Fruit fly (Drosophila melanogaster) whole organism, embryonic: ENCODE results near the gene CG13601.

ENCODE experiments used
- Adf1 ChIP-seq: fragments of 200-800 bp; sonication (Bioruptor generic); IDR thresholded peaks from 2 replicates; pipeline ENCODE4 v1.3.6; 2022; ENCODE audit warnings: missing biosample characterization, missing genetic modification characterization
- CG1024 ChIP-seq: fragments of 200-800 bp; sonication (Bioruptor generic); IDR thresholded peaks from 2 replicates; pipeline ENCODE4 v1.3.6; 2022; ENCODE audit warnings: missing biosample characterization, missing genetic modification characterization
- CG11247 ChIP-seq: fragments of 200-800 bp; sonication (Bioruptor generic); IDR thresholded peaks from 2 replicates; pipeline ENCODE4 v1.3.6; 2022; ENCODE audit warnings: missing biosample characterization, missing genetic modification characterization
- CG11504 ChIP-seq: fragments of 200-800 bp; sonication (Bioruptor generic); optimal IDR thresholded peaks from 3 replicates; lab custom pipeline; 2019; ENCODE audit warnings: missing biosample characterization, mild to moderate bottlenecking, missing genetic modification characterization, moderate library complexity
- CG11695 ChIP-seq: fragments of 200-800 bp; sonication (Bioruptor generic); IDR thresholded peaks from 3 replicates; pipeline ENCODE4 v1.3.6; 2022; ENCODE audit warnings: missing biosample characterization, missing genetic modification characterization
- CG13775 ChIP-seq: fragments of 200-800 bp; sonication (Bioruptor generic); optimal IDR thresholded peaks from 3 replicates; lab custom pipeline; 2017; ENCODE audit warnings: missing biosample characterization, mild to moderate bottlenecking, missing genetic modification characterization
- CG15514 ChIP-seq: fragments of 200-800 bp; sonication (Bioruptor generic); optimal IDR thresholded peaks from 3 replicates; lab custom pipeline; 2017; ENCODE audit warnings: missing biosample characterization, missing genetic modification characterization, mild to moderate bottlenecking, moderate library complexity, missing genetic modification reagents
- CG17385 ChIP-seq: fragments of 200-800 bp; sonication (Bioruptor generic); optimal IDR thresholded peaks from 3 replicates; lab custom pipeline; 2018; ENCODE audit warnings: missing biosample characterization, mild to moderate bottlenecking, missing genetic modification characterization
- CG2678 ChIP-seq: fragments of 200-800 bp; sonication (Bioruptor generic); optimal IDR thresholded peaks from 3 replicates; lab custom pipeline; 2019; ENCODE audit warnings: missing biosample characterization, mild to moderate bottlenecking, missing genetic modification characterization, moderate library complexity
- CG32772 ChIP-seq: fragments of 200-800 bp; sonication (Bioruptor generic); IDR thresholded peaks from 2 replicates; pipeline ENCODE4 v1.3.6; 2022; ENCODE audit warnings: missing biosample characterization, missing genetic modification characterization
- CG3281 ChIP-seq: fragments of 200-800 bp; sonication (Bioruptor generic); optimal IDR thresholded peaks from 3 replicates; lab custom pipeline; 2017; ENCODE audit warnings: missing biosample characterization, mild to moderate bottlenecking, missing genetic modification characterization
- CG5953 ChIP-seq: fragments of 200-800 bp; sonication (Bioruptor generic); IDR thresholded peaks from 2 replicates; pipeline ENCODE4 v1.3.6; 2022; ENCODE audit warnings: missing biosample characterization, missing genetic modification characterization
- CG7357 ChIP-seq: fragments of 200-800 bp; sonication (Bioruptor generic); IDR thresholded peaks from 3 replicates; pipeline ENCODE4 v1.3.6; 2022; ENCODE audit warnings: missing biosample characterization, missing genetic modification characterization
- CG7745 ChIP-seq: fragments of 200-800 bp; sonication (Bioruptor generic); optimal IDR thresholded peaks from 2 replicates; lab custom pipeline; 2018; ENCODE audit warnings: missing biosample characterization, mild to moderate bottlenecking, missing genetic modification characterization, moderate library complexity
- CG8765 ChIP-seq: fragments of 200-800 bp; sonication (Bioruptor generic); IDR thresholded peaks from 2 replicates; pipeline ENCODE4 v1.3.6; 2022; ENCODE audit warnings: missing biosample characterization, missing genetic modification characterization
- CG8924 ChIP-seq: fragments of 200-800 bp; optimal IDR thresholded peaks from 3 replicates; lab custom pipeline; 2019; ENCODE audit warnings: missing biosample characterization, mild to moderate bottlenecking, missing genetic modification characterization, moderate library complexity
- CG9876 ChIP-seq: fragments of 200-800 bp; sonication (Bioruptor generic); optimal IDR thresholded peaks from 2 replicates; lab custom pipeline; 2016; ENCODE audit warnings: missing biosample characterization, missing genetic modification characterization
- CG9932 ChIP-seq: fragments of 200-800 bp; sonication (Bioruptor generic); IDR thresholded peaks from 2 replicates; pipeline ENCODE4 v1.3.6; 2022; ENCODE audit warnings: missing biosample characterization, missing genetic modification characterization
- CHES-1-like ChIP-seq: fragments of 200-800 bp; sonication (Bioruptor generic); optimal IDR thresholded peaks from 2 replicates; lab custom pipeline; 2016; ENCODE audit warnings: missing biosample characterization, missing genetic modification characterization
- Dip2 ChIP-seq: fragments of 200-800 bp; sonication (Bioruptor generic); IDR thresholded peaks from 2 replicates; pipeline ENCODE4 v1.3.6; 2022; ENCODE audit warnings: missing biosample characterization, missing genetic modification characterization
- Ets97D ChIP-seq: fragments of 200-800 bp; sonication (Bioruptor generic); optimal IDR thresholded peaks from 3 replicates; lab custom pipeline; 2016; ENCODE audit warnings: missing biosample characterization, missing genetic modification characterization
- HmgD ChIP-seq: fragments of 200-800 bp; sonication (Bioruptor generic); optimal IDR thresholded peaks from 3 replicates; lab custom pipeline; 2016; ENCODE audit warnings: missing biosample characterization, missing genetic modification characterization
- Hr39 ChIP-seq: fragments of >200 bp; optimal IDR thresholded peaks from 2 replicates; lab custom pipeline; 2017
- Jarid2 ChIP-seq: fragments of 200-800 bp; sonication (Bioruptor generic); optimal IDR thresholded peaks from 3 replicates; lab custom pipeline; 2017; ENCODE audit warnings: mild to moderate bottlenecking, missing biosample characterization, missing genetic modification reagents, missing genetic modification characterization
- Mad ChIP-seq: fragments of 200-800 bp; sonication (Bioruptor generic); optimal IDR thresholded peaks from 2 replicates; lab custom pipeline; 2016; ENCODE audit warnings: missing biosample characterization, missing genetic modification characterization
- Poxn ChIP-seq: fragments of 200-800 bp; sonication (Bioruptor generic); IDR thresholded peaks from 2 replicates; pipeline ENCODE4 v1.3.6; 2022; ENCODE audit warnings: missing biosample characterization, missing genetic modification characterization
- Xbp1 ChIP-seq: fragments of 200-800 bp; sonication (Bioruptor generic); optimal IDR thresholded peaks from 3 replicates; lab custom pipeline; 2016; ENCODE audit warnings: missing biosample characterization, mild to moderate bottlenecking, missing genetic modification characterization
- Xrp1 ChIP-seq: fragments of 200-800 bp; sonication (Bioruptor generic); IDR thresholded peaks from 2 replicates; pipeline ENCODE4 v1.3.6; 2022; ENCODE audit warnings: missing biosample characterization, missing genetic modification characterization
- ac ChIP-seq: fragments of 200-800 bp; sonication (Bioruptor generic); optimal IDR thresholded peaks from 3 replicates; lab custom pipeline; 2017; ENCODE audit warnings: missing biosample characterization, mild to moderate bottlenecking, missing genetic modification characterization
- al ChIP-seq: fragments of 200-800 bp; sonication (Bioruptor generic); IDR thresholded peaks from 2 replicates; pipeline ENCODE4 v1.3.6; 2022; ENCODE audit warnings: missing biosample characterization, missing genetic modification characterization
- az2 ChIP-seq: fragments of 200-800 bp; sonication (Bioruptor generic); optimal IDR thresholded peaks from 3 replicates; lab custom pipeline; 2016; ENCODE audit warnings: missing biosample characterization, missing genetic modification characterization
- bowl ChIP-seq: fragments of 200-800 bp; sonication (Bioruptor generic); IDR thresholded peaks from 2 replicates; pipeline ENCODE4 v1.3.6; 2022; ENCODE audit warnings: missing biosample characterization, missing genetic modification characterization
- bsh ChIP-seq, 2 experiments: fragments of 200-800 bp; sonication (Bioruptor generic); optimal IDR thresholded peaks; 2 replicates each; lab custom pipeline; 2017 to 2018; ENCODE audit warnings: mild to moderate bottlenecking in 2 of 2, missing biosample characterization in 2 of 2, missing genetic modification characterization in 2 of 2, moderate library complexity in 1 of 2
- cato ChIP-seq: fragments of 200-800 bp; sonication (Bioruptor generic); optimal IDR thresholded peaks from 2 replicates; lab custom pipeline; 2016; ENCODE audit warnings: missing biosample characterization, missing genetic modification characterization, borderline replicate concordance
- ci ChIP-seq: fragments of 200-800 bp; sonication (Bioruptor generic); IDR thresholded peaks from 3 replicates; pipeline ENCODE4 v1.3.6; 2022; ENCODE audit warnings: missing biosample characterization, missing genetic modification characterization
- da ChIP-seq: fragments of 200-800 bp; sonication (Bioruptor generic); optimal IDR thresholded peaks from 2 replicates; lab custom pipeline; 2016; ENCODE audit warnings: missing biosample characterization, missing genetic modification characterization
- emc ChIP-seq: fragments of 200-800 bp; sonication (Bioruptor generic); optimal IDR thresholded peaks from 2 replicates; lab custom pipeline; 2016; ENCODE audit warnings: missing biosample characterization, missing genetic modification characterization
- grau ChIP-seq: fragments of 200-800 bp; optimal IDR thresholded peaks from 3 replicates; lab custom pipeline; 2019; ENCODE audit warnings: missing biosample characterization, mild to moderate bottlenecking, missing genetic modification characterization, moderate library complexity
- gsb ChIP-seq: fragments of 200-800 bp; sonication (Bioruptor generic); IDR thresholded peaks from 2 replicates; pipeline ENCODE4 v1.3.6; 2022; ENCODE audit warnings: missing biosample characterization, missing genetic modification characterization
- ham ChIP-seq: fragments of 200-800 bp; sonication (Bioruptor generic); IDR thresholded peaks from 2 replicates; pipeline ENCODE4 v1.3.6; 2022; ENCODE audit warnings: missing biosample characterization, missing genetic modification characterization
- hbn ChIP-seq: fragments of 200-800 bp; sonication (Bioruptor generic); IDR thresholded peaks from 2 replicates; pipeline ENCODE4 v1.3.6; 2022; ENCODE audit warnings: missing biosample characterization, missing genetic modification characterization; ENCODE audit not compliant: partially characterized antibody
- ken ChIP-seq: fragments of 200-800 bp; sonication (Bioruptor generic); IDR thresholded peaks from 3 replicates; pipeline ENCODE4 v1.3.6; 2022; ENCODE audit warnings: missing biosample characterization, missing genetic modification characterization
- lab ChIP-seq: fragments of 200-800 bp; sonication (Bioruptor generic); optimal IDR thresholded peaks from 3 replicates; lab custom pipeline; 2017; ENCODE audit warnings: missing biosample characterization, missing genetic modification characterization, mild to moderate bottlenecking, moderate library complexity, missing genetic modification reagents
- lmd ChIP-seq: fragments of 200-800 bp; sonication (Bioruptor generic); IDR thresholded peaks from 2 replicates; pipeline ENCODE4 v1.3.6; 2022; ENCODE audit warnings: missing biosample characterization, missing genetic modification characterization
- nerfin-2 ChIP-seq: fragments of 200-800 bp; sonication (Bioruptor generic); IDR thresholded peaks from 2 replicates; pipeline ENCODE4 v1.3.6; 2022; ENCODE audit warnings: missing biosample characterization, missing genetic modification characterization; ENCODE audit not compliant: partially characterized antibody
- odd ChIP-seq: fragments of 200-800 bp; sonication (Bioruptor generic); optimal IDR thresholded peaks from 2 replicates; lab custom pipeline; 2017; ENCODE audit warnings: missing biosample characterization, mild to moderate bottlenecking, missing genetic modification characterization
- onecut ChIP-seq: fragments of 200-800 bp; sonication (Bioruptor generic); IDR thresholded peaks from 2 replicates; pipeline ENCODE4 v1.3.6; 2022; ENCODE audit warnings: missing biosample characterization, missing genetic modification characterization
- p53 ChIP-seq: fragments of 200-800 bp; sonication (Bioruptor generic); optimal IDR thresholded peaks from 2 replicates; lab custom pipeline; 2016; ENCODE audit warnings: missing biosample characterization, missing genetic modification characterization
- pros ChIP-seq: fragments of 200-800 bp; sonication (Bioruptor generic); optimal IDR thresholded peaks from 3 replicates; lab custom pipeline; 2019; ENCODE audit warnings: missing biosample characterization, mild to moderate bottlenecking, missing genetic modification characterization, moderate library complexity
- sens ChIP-seq: fragments of 200-800 bp; sonication (Bioruptor generic); peaks from one replicate; lab custom pipeline; 2016; ENCODE audit warnings: missing biosample characterization, missing genetic modification characterization
- seq ChIP-seq: fragments of 200-800 bp; sonication (Bioruptor generic); IDR thresholded peaks from 2 replicates; pipeline ENCODE4 v1.3.6; 2022; ENCODE audit warnings: missing biosample characterization, missing genetic modification characterization
- sima ChIP-seq: fragments of 200-800 bp; sonication (Bioruptor generic); optimal IDR thresholded peaks from 2 replicates; lab custom pipeline; 2016; ENCODE audit warnings: missing biosample characterization, missing genetic modification characterization
- tgo ChIP-seq: fragments of 200-800 bp; sonication (Bioruptor generic); IDR thresholded peaks from 3 replicates; pipeline ENCODE4 v1.3.6; 2022; ENCODE audit warnings: missing biosample characterization, missing genetic modification characterization

CG13601 gene

dm6 chr3R:23890886-23891285 is 36.5 kb downstream of the CG13601 start, which contains the start of gene TfIIA-S (continued):
- TF ChIP-seq ci (no peak), lmd (GFP tag; lab: Robert Waterston, UW) (no peak), az2 (peak; percentile 65), CG1024 (GFP tag; lab: Robert Waterston, UW) (no peak), CG15514 (GFP tag; lab: Kevin White, UChicago) (peak; percentile 92), CG5953 (GFP tag; lab: Robert Waterston, UW) (no peak), lab (GFP tag; lab: Kevin White, UChicago) (peak; percentile 91), CG8924 (peak; percentile 43), CG11504 (tag; lab: Kevin White, UChicago) (no peak), gsb (GFP tag; lab: Robert Waterston, UW) (no peak), sens (GFP tag; lab: Kevin White, UChicago) (peak; percentile 90), emc (GFP tag; lab: Kevin White, UChicago) (peak; percentile 66), HmgD (peak; percentile 93), Adf1 (GFP tag; lab: Robert Waterston, UW) (no peak), CG3281 (GFP tag; lab: Kevin White, UChicago) (peak; percentile 71), Mad (GFP tag; lab: Kevin White, UChicago) (peak; percentile 80), CG8765 (GFP tag; lab: Robert Waterston, UW) (no peak), da (GFP tag; lab: Kevin White, UChicago) (peak; percentile 10), seq (no peak), CG13775 (peak; percentile 59), CG7745 (tag; lab: Kevin White, UChicago) (no peak), tgo (GFP tag; lab: Robert Waterston, UW) (no peak), CG9932 (no peak), CG17385 (GFP tag; lab: Kevin White, UChicago) (peak; percentile 55), bsh (GFP tag; optimal IDR thresholded peaks at IDR 0.05; lab: Kevin White, UChicago) (peak in 1 of 2 experiments; percentile 49), p53 (GFP tag; lab: Kevin White, UChicago) (peak; percentile 94), odd (GFP tag; lab: Kevin White, UChicago) (no peak), nerfin-2 (GFP tag; lab: Robert Waterston, UW) (no peak), Ets97D (GFP tag; lab: Kevin White, UChicago) (peak; percentile 95), cato (GFP tag; lab: Kevin White, UChicago) (peak; percentile 30), Poxn (GFP tag; lab: Robert Waterston, UW) (no peak), onecut (GFP tag; lab: Robert Waterston, UW) (peak; percentile 38; the same call in 1 of the 2 replicates), ken (GFP tag; lab: Robert Waterston, UW) (no peak), CG7357 (GFP tag; lab: Robert Waterston, UW) (no peak), ham (GFP tag; lab: Robert Waterston, UW) (no peak), al (GFP tag; lab: Robert Waterston, UW) (no peak), Jarid2 (peak; percentile 60), pros (GFP tag; lab: Kevin White, UChicago) (no peak), sima (GFP tag; lab: Kevin White, UChicago) (peak; percentile 57), Xbp1 (GFP tag; lab: Kevin White, UChicago) (peak; percentile 90), CG9876 (GFP tag; lab: Kevin White, UChicago) (peak; percentile 80), grau (peak; percentile 63), CG11247 (GFP tag; lab: Robert Waterston, UW) (no peak), bowl (GFP tag; lab: Robert Waterston, UW) (no peak), CG2678 (tag; lab: Kevin White, UChicago) (no peak), Dip2 (GFP tag; lab: Robert Waterston, UW) (no peak), CG32772 (GFP tag; lab: Robert Waterston, UW) (no peak), ac (GFP tag; lab: Kevin White, UChicago) (no peak), CG11695 (GFP tag; lab: Robert Waterston, UW) (no peak), Hr39 (peak; percentile 17), Xrp1 (GFP tag; lab: Robert Waterston, UW) (no peak), hbn (GFP tag; lab: Robert Waterston, UW) (no peak), CHES-1-like (peak; percentile 87)
